Worm (Caenorhabditis elegans) whole organism, young adult: ENCODE data around the gene F47B8.18.

ENCODE experiments used
- B0261.1 ChIP-seq: sonication (generic microtip); optimal IDR thresholded peaks from 2 replicates; lab custom pipeline; 2016; ENCODE audit warnings: mild to moderate bottlenecking, missing genetic modification characterization, moderate library complexity, missing compliant biosample characterization
- F10E7.11 ChIP-seq: sonication (generic microtip); optimal IDR thresholded peaks from 2 replicates; lab custom pipeline; 2017; ENCODE audit warnings: mild to moderate bottlenecking, missing genetic modification characterization, moderate library complexity, missing compliant biosample characterization
- F33H1.4 ChIP-seq: fragments of 200-800 bp; sonication (Bioruptor generic); IDR thresholded peaks from 2 replicates; pipeline ENCODE4 v1.3.6; 2022; ENCODE audit warnings: missing genetic modification reagents, missing genetic modification characterization, missing compliant biosample characterization
- F37B4.10 ChIP-seq: fragments of 200-800 bp; sonication (Bioruptor generic); IDR thresholded peaks from 2 replicates; pipeline ENCODE4 v1.3.6; 2022; ENCODE audit warnings: missing genetic modification characterization, missing compliant biosample characterization
- F39B2.1 ChIP-seq: fragments of 200-800 bp; sonication (Bioruptor generic); IDR thresholded peaks from 2 replicates; pipeline ENCODE4 v1.3.6; 2022; ENCODE audit warnings: missing genetic modification reagents, missing genetic modification characterization, missing compliant biosample characterization
- F55B11.4 ChIP-seq: sonication (generic microtip); optimal IDR thresholded peaks from 2 replicates; lab custom pipeline; 2016; ENCODE audit warnings: missing compliant biosample characterization, missing genetic modification characterization, borderline replicate concordance; ENCODE audit not compliant: insufficient read depth
- K11D2.4 ChIP-seq: fragments of 200-800 bp; sonication (Bioruptor generic); IDR thresholded peaks from 2 replicates; pipeline ENCODE4 v1.3.6; 2022; ENCODE audit warnings: missing genetic modification reagents, missing genetic modification characterization, missing compliant biosample characterization
- Y53F4B.3 ChIP-seq: fragments of 200-800 bp; sonication (Bioruptor generic); IDR thresholded peaks from 2 replicates; pipeline ENCODE4 v1.3.6; 2022; ENCODE audit warnings: missing genetic modification reagents, missing genetic modification characterization, missing compliant biosample characterization
- Y53G8AR.9 ChIP-seq: fragments of 200-800 bp; sonication (Bioruptor generic); conservative IDR thresholded peaks from 2 replicates; pipeline ENCODE4 v1.3.6; 2022; ENCODE audit warnings: missing genetic modification reagents, missing genetic modification characterization, missing compliant biosample characterization
- Y67H2A.10 ChIP-seq: fragments of 200-800 bp; sonication (Bioruptor generic); conservative IDR thresholded peaks from 2 replicates; pipeline ENCODE4 v1.3.6; 2022; ENCODE audit warnings: missing genetic modification reagents, missing genetic modification characterization, missing compliant biosample characterization
- aptf-3 ChIP-seq: fragments of 200-800 bp; sonication (Bioruptor generic); IDR thresholded peaks from 2 replicates; pipeline ENCODE4 v1.3.6; 2022; ENCODE audit warnings: missing genetic modification characterization, missing compliant biosample characterization
- atf-7 ChIP-seq: sonication (generic microtip); optimal IDR thresholded peaks from 2 replicates; lab custom pipeline; 2017; ENCODE audit warnings: mild to moderate bottlenecking, missing genetic modification characterization, missing compliant biosample characterization
- athp-1 ChIP-seq: sonication (generic microtip); optimal IDR thresholded peaks from 2 replicates; lab custom pipeline; 2017; ENCODE audit warnings: mild to moderate bottlenecking, missing genetic modification characterization, missing compliant biosample characterization
- bed-1 ChIP-seq: fragments of 200-800 bp; sonication (Bioruptor generic); IDR thresholded peaks from 2 replicates; pipeline ENCODE4 v1.3.6; 2022; ENCODE audit warnings: missing genetic modification reagents, missing genetic modification characterization, missing compliant biosample characterization
- ccch-3 ChIP-seq: fragments of 200-800 bp; sonication (Bioruptor generic); optimal IDR thresholded peaks from 2 replicates; lab custom pipeline; 2018; ENCODE audit warnings: mild to moderate bottlenecking, missing genetic modification characterization, missing compliant biosample characterization
- cebp-1 ChIP-seq, 2 experiments: fragments of 200-800 bp in 1 of 2; sonication (Bioruptor generic) in 1 of 2; sonication (generic microtip) in 1 of 2; IDR thresholded peaks in 1 of 2; optimal IDR thresholded peaks in 1 of 2; 2 replicates each; pipeline versions ENCODE4 v1.3.6 to Lab custom; 2017 to 2022; ENCODE audit warnings: missing compliant biosample characterization in 2 of 2, missing genetic modification characterization in 2 of 2, mild to moderate bottlenecking in 1 of 2, missing genetic modification reagents in 1 of 2, moderate library complexity in 1 of 2
- cebp-2 ChIP-seq: fragments of 200-800 bp; sonication (Bioruptor generic); IDR thresholded peaks from 2 replicates; pipeline ENCODE4 v1.3.6; 2022; ENCODE audit warnings: missing genetic modification characterization, missing compliant biosample characterization
- ceh-79 ChIP-seq: sonication (generic microtip); optimal IDR thresholded peaks from 2 replicates; lab custom pipeline; 2017; ENCODE audit warnings: mild to moderate bottlenecking, missing genetic modification characterization, missing compliant biosample characterization
- efl-1 ChIP-seq: fragments of 150-350 bp; optimal IDR thresholded peaks from 2 replicates; lab custom pipeline; 2014; ENCODE audit warnings: missing biosample characterization, missing genetic modification reagents, missing genetic modification characterization
- egrh-3 ChIP-seq: fragments of 200-800 bp; sonication (Bioruptor generic); IDR thresholded peaks from 2 replicates; pipeline ENCODE4 v1.3.6; 2022; ENCODE audit warnings: missing genetic modification reagents, missing genetic modification characterization, missing compliant biosample characterization
- ets-4 ChIP-seq: fragments of 200-800 bp; sonication (Bioruptor generic); optimal IDR thresholded peaks from 2 replicates; lab custom pipeline; 2018; ENCODE audit warnings: mild to moderate bottlenecking, missing genetic modification characterization, missing compliant biosample characterization
- fkh-3 ChIP-seq: sonication (generic microtip); optimal IDR thresholded peaks from 2 replicates; lab custom pipeline; 2016; ENCODE audit warnings: mild to moderate bottlenecking, missing genetic modification characterization, missing compliant biosample characterization
- hlh-12 ChIP-seq: sonication (generic microtip); optimal IDR thresholded peaks from 2 replicates; lab custom pipeline; 2016; ENCODE audit warnings: missing genetic modification characterization, missing compliant biosample characterization
- hmg-20 ChIP-seq: fragments of 200-800 bp; sonication (Bioruptor generic); IDR thresholded peaks from 2 replicates; pipeline ENCODE4 v1.3.6; 2022; ENCODE audit warnings: missing genetic modification reagents, missing genetic modification characterization, missing compliant biosample characterization
- let-607 ChIP-seq, 2 experiments: fragments of 200-800 bp in 1 of 2; sonication (Bioruptor generic) in 1 of 2; sonication (generic microtip) in 1 of 2; optimal IDR thresholded peaks; 2 replicates each; lab custom pipeline; 2016 to 2018; ENCODE audit warnings: mild to moderate bottlenecking in 2 of 2, missing compliant biosample characterization in 2 of 2, missing genetic modification characterization in 2 of 2, moderate library complexity in 2 of 2, missing genotype in 1 of 2
- lin-26 ChIP-seq: fragments of 200-800 bp; sonication (Bioruptor generic); IDR thresholded peaks from 2 replicates; pipeline ENCODE4 v1.3.6; 2022; ENCODE audit warnings: missing genetic modification reagents, missing genetic modification characterization, missing compliant biosample characterization
- lsl-1 ChIP-seq: fragments of 200-800 bp; sonication (Bioruptor generic); optimal IDR thresholded peaks from 2 replicates; lab custom pipeline; 2018; ENCODE audit warnings: mild to moderate bottlenecking, missing genetic modification characterization, moderate library complexity, missing compliant biosample characterization
- mcd-1 ChIP-seq: fragments of 200-800 bp; sonication (Bioruptor generic); IDR thresholded peaks from 2 replicates; pipeline ENCODE4 v1.3.6; 2022; ENCODE audit warnings: missing genetic modification reagents, missing genetic modification characterization, missing compliant biosample characterization
- mes-4 ChIP-seq: sonication (generic microtip); optimal IDR thresholded peaks from 2 replicates; lab custom pipeline; 2016; ENCODE audit warnings: missing genotype, missing genetic modification characterization, missing compliant biosample characterization
- mxl-1 ChIP-seq: sonication (generic microtip); optimal IDR thresholded peaks from 2 replicates; lab custom pipeline; 2016; ENCODE audit warnings: missing genetic modification characterization, missing compliant biosample characterization
- nfyb-1 ChIP-seq: fragments of 200-800 bp; sonication (Bioruptor generic); IDR thresholded peaks from 2 replicates; pipeline ENCODE4 v1.3.6; 2022; ENCODE audit warnings: missing genetic modification reagents, missing genetic modification characterization, missing compliant biosample characterization
- nhr-80 ChIP-seq: sonication (generic microtip); optimal IDR thresholded peaks from 2 replicates; lab custom pipeline; 2016; ENCODE audit warnings: missing genetic modification characterization, missing compliant biosample characterization
- pbrm-1 ChIP-seq: fragments of 200-800 bp; sonication (Bioruptor generic); IDR thresholded peaks from 2 replicates; pipeline ENCODE4 v1.3.6; 2022; ENCODE audit warnings: missing genetic modification reagents, missing genetic modification characterization, missing compliant biosample characterization
- snpc-1.3 ChIP-seq: sonication (generic microtip); optimal IDR thresholded peaks from 2 replicates; lab custom pipeline; 2017; ENCODE audit warnings: missing genetic modification characterization, mild to moderate bottlenecking, missing compliant biosample characterization, antibody characterized with exemption, moderate library complexity, missing genotype, missing genetic modification reagents; ENCODE audit not compliant: insufficient read depth
- sptf-2 ChIP-seq: fragments of 200-800 bp; sonication (Bioruptor generic); optimal IDR thresholded peaks from 2 replicates; lab custom pipeline; 2018; ENCODE audit warnings: mild to moderate bottlenecking, missing genetic modification characterization, missing compliant biosample characterization
- tbp1 ChIP-seq: fragments of 200-800 bp; sonication (Bioruptor generic); optimal IDR thresholded peaks from 2 replicates; lab custom pipeline; 2018; ENCODE audit warnings: mild to moderate bottlenecking, missing genetic modification characterization, missing compliant biosample characterization
- tbx-9 ChIP-seq: sonication (generic microtip); optimal IDR thresholded peaks from 2 replicates; lab custom pipeline; 2016; ENCODE audit warnings: borderline replicate concordance, missing genetic modification characterization, inconsistent platforms, missing compliant biosample characterization
- tlf-1 ChIP-seq: fragments of 200-800 bp; sonication (Bioruptor generic); optimal IDR thresholded peaks from 2 replicates; lab custom pipeline; 2018; ENCODE audit warnings: mild to moderate bottlenecking, missing genetic modification characterization, missing compliant biosample characterization
- zfh-2 ChIP-seq: fragments of 200-800 bp; sonication (Bioruptor generic); conservative IDR thresholded peaks from 2 replicates; pipeline ENCODE4 v1.3.6; 2022; ENCODE audit warnings: missing genetic modification reagents, missing genetic modification characterization, missing compliant biosample characterization
- ztf-28 ChIP-seq: fragments of 200-800 bp; sonication (Bioruptor generic); IDR thresholded peaks from 2 replicates; pipeline ENCODE4 v1.3.6; 2022; ENCODE audit warnings: missing genetic modification reagents, missing genetic modification characterization, missing compliant biosample characterization

Gene F47B8.18

ce11 chrV:14320246-14320645, 5.0 kb downstream of the F47B8.18 start, which contains the start of gene F47B8.14:
F47B8.14 (plus strand) TSS chrV:14320546.
- no peak for TF ChIP-seq atf-7 (tag; lab: Kevin White, UChicago)

ce11 chrV:14319101-14319781, 6.0 kb downstream of the F47B8.18 start, which contains the start of gene F47B8.13:
F47B8.13 (minus strand) TSS chrV:14319731.
- TF ChIP-seq B0261.1 (tag; lab: Kevin White, UChicago) (no peak), egrh-3 (peak; percentile 95), ceh-79 (tag; lab: Kevin White, UChicago) (peak; percentile 8), F10E7.11 (tag; lab: Kevin White, UChicago) (no peak), let-607 (tag; optimal IDR thresholded peaks at IDR 0.05; lab: Kevin White, UChicago) (no peak), mes-4 (no peak), snpc-1.3 (tag; lab: Kevin White, UChicago) (no peak), ztf-28 (GFP tag; lab: Robert Waterston, UW) (peak; percentile 4; the same call in 1 of the 2 replicates), lin-26 (no peak), K11D2.4 (GFP tag; lab: Robert Waterston, UW) (no peak), zfh-2 (GFP tag; lab: Robert Waterston, UW) (peak; percentile 95)

DNA sequence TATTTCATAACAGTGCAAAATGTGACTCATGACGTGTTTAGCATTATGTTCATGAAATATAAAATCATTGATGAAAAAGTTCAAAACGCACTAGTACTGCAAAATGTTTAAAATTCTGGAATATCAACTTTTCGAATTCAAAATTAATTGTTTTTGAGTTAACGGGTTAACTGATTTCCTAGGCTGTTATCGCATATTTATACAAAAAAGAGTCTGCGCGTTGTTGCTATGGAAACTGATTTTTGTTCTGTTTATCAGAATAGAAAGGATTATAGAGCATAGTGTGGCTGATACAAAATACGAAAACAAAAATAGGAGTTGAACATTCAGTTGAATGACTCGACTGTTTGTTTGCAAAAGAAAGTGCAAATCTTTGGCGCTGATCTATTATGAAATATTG, 7.6 kb downstream of the F47B8.18 start:
- TF ChIP-seq sptf-2 (GFP tag; lab: Kevin White, UChicago) = no peak
- no peak for TF ChIP-seq cebp-1 (GFP tag; IDR thresholded peaks at IDR 0.05; lab: Robert Waterston, UW)
- TF ChIP-seq cebp-1 (tag; optimal IDR thresholded peaks at IDR 0.05; lab: Kevin White, UChicago) = peak; percentile 1
- no peak for TF ChIP-seq Y53F4B.3

- TF ChIP-seq tbp1 (GFP tag; lab: Kevin White, UChicago) (no peak), ztf-28 (GFP tag; lab: Robert Waterston, UW) (no peak), bed-1 (GFP tag; lab: Robert Waterston, UW) (no peak), tbx-9 (no peak), athp-1 (tag; lab: Kevin White, UChicago) (no peak), tlf-1 (GFP tag; lab: Kevin White, UChicago) (no peak), F37B4.10 (GFP tag; lab: Robert Waterston, UW) (no peak), sptf-2 (GFP tag; lab: Kevin White, UChicago) (no peak), mxl-1 (tag; lab: Kevin White, UChicago) (no peak), Y53G8AR.9 (GFP tag; lab: Robert Waterston, UW) (no peak), F33H1.4 (no peak), cebp-2 (GFP tag; lab: Robert Waterston, UW) (no peak), efl-1 (GFP tag; lab: Kevin White, UChicago) (no peak), atf-7 (tag; lab: Kevin White, UChicago) (no peak), F55B11.4 (tag; lab: Kevin White, UChicago) (no peak)
Observed at ce11 chrV:14317204-14317603, 8.1 kb downstream of the F47B8.18 start.

- no peak for TF ChIP-seq Y67H2A.10 (GFP tag; lab: Robert Waterston, UW)
- TF ChIP-seq F39B2.1 (GFP tag; lab: Robert Waterston, UW) = no peak
- no peak for TF ChIP-seq pbrm-1
- TF ChIP-seq aptf-3 (GFP tag; lab: Robert Waterston, UW) = no peak
- TF ChIP-seq hmg-20 (GFP tag; lab: Robert Waterston, UW) = no peak
- TF ChIP-seq ccch-3 (GFP tag; lab: Kevin White, UChicago) = no peak
- no peak for TF ChIP-seq lsl-1 (GFP tag; lab: Kevin White, UChicago)
- no peak for TF ChIP-seq ets-4 (GFP tag; lab: Kevin White, UChicago)
- no peak for TF ChIP-seq nfyb-1 (GFP tag; lab: Robert Waterston, UW)
- TF ChIP-seq fkh-3 = no peak
- TF ChIP-seq nhr-80 = no peak
- no peak for TF ChIP-seq Y53G8AR.9 (GFP tag; lab: Robert Waterston, UW)
- TF ChIP-seq mcd-1 (GFP tag; lab: Robert Waterston, UW) = no peak
- TF ChIP-seq hlh-12 = no peak
- TF ChIP-seq, all 124 proteins: peak for 0
Observed at ce11 chrV:14316525-14316924, 8.7 kb downstream of the F47B8.18 start, which contains the start of gene F47B8.2. F47B8.2 (minus strand) TSS chrV:14316625.
